Fruit fly (Drosophila melanogaster) whole organism, wandering third instar larva: ENCODE data around the gene JTBR.

ENCODE experiments used
- Abd-B ChIP-seq: fragments of >200 bp; optimal IDR thresholded peaks from 2 replicates; lab custom pipeline; 2017; ENCODE audit warnings: missing biosample characterization, missing genetic modification characterization
- CG32264 ChIP-seq: fragments of 200-800 bp; sonication (Bioruptor generic); optimal IDR thresholded peaks from 2 replicates; lab custom pipeline; 2016; ENCODE audit warnings: missing biosample characterization, missing genetic modification characterization
- CG9705 ChIP-seq: fragments of 200-800 bp; sonication (Bioruptor generic); optimal IDR thresholded peaks from 2 replicates; lab custom pipeline; 2018; ENCODE audit warnings: missing biosample characterization, mild to moderate bottlenecking, missing genetic modification characterization
- CrebA ChIP-seq: fragments of 200-800 bp; sonication (Bioruptor generic); optimal IDR thresholded peaks from 2 replicates; lab custom pipeline; 2016; ENCODE audit warnings: missing biosample characterization, mild to moderate bottlenecking, missing genetic modification characterization, borderline replicate concordance
- Dfd ChIP-seq: fragments of >200 bp; optimal IDR thresholded peaks from 2 replicates; lab custom pipeline; 2017; ENCODE audit warnings: missing biosample characterization, missing genetic modification characterization
- Dif ChIP-seq: fragments of 200-275, 200-300 bp; sonication (Bioruptor generic); optimal IDR thresholded peaks from 2 replicates; lab custom pipeline; 2018; ENCODE audit warnings: missing biosample characterization, missing genetic modification characterization; ENCODE audit not compliant: partially characterized antibody
- GATAd ChIP-seq: sonication (Bioruptor generic); optimal IDR thresholded peaks from 2 replicates; lab custom pipeline; 2016; ENCODE audit warnings: missing biosample characterization, missing genetic modification characterization
- HLH106 ChIP-seq: fragments of 200-800 bp; optimal IDR thresholded peaks from 3 replicates; lab custom pipeline; 2019; ENCODE audit warnings: missing biosample characterization, mild to moderate bottlenecking, missing genetic modification characterization, moderate library complexity
- Hr78 ChIP-seq: fragments of >200 bp; optimal IDR thresholded peaks from 2 replicates; lab custom pipeline; 2017; ENCODE audit warnings: missing biosample characterization, missing genetic modification characterization
- Hr83 ChIP-seq: fragments of 200-300 bp; sonication (Bioruptor generic); optimal IDR thresholded peaks from 2 replicates; lab custom pipeline; 2016; ENCODE audit warnings: missing biosample characterization, mild to moderate bottlenecking, missing genetic modification characterization, moderate library complexity; ENCODE audit not compliant: poor library complexity, severe bottlenecking
- Jra ChIP-seq: sonication (Bioruptor generic); optimal IDR thresholded peaks from 2 replicates; lab custom pipeline; 2016; ENCODE audit warnings: missing biosample characterization, missing genetic modification characterization
- Mio ChIP-seq: sonication (Bioruptor generic); optimal IDR thresholded peaks from 2 replicates; lab custom pipeline; 2016; ENCODE audit warnings: missing biosample characterization, missing genetic modification characterization
- Myc ChIP-seq: fragments of >200 bp; optimal IDR thresholded peaks from 2 replicates; lab custom pipeline; 2017
- N ChIP-seq: fragments of >200 bp; optimal IDR thresholded peaks from 2 replicates; lab custom pipeline; 2018; ENCODE audit warnings: missing biosample characterization, missing external identifiers, missing genetic modification characterization
- OdsH ChIP-seq: fragments of 200-800 bp; sonication (Bioruptor generic); optimal IDR thresholded peaks from 2 replicates; lab custom pipeline; 2016; ENCODE audit warnings: missing biosample characterization, mild to moderate bottlenecking, missing genetic modification characterization
- Rel ChIP-seq, 2 experiments: fragments of 200-800 bp; sonication (Bioruptor generic) in 1 of 2; optimal IDR thresholded peaks; 2 replicates in 1 of 2; 3 replicates in 1 of 2; lab custom pipeline; 2016 to 2019; ENCODE audit warnings: mild to moderate bottlenecking in 2 of 2, missing biosample characterization in 2 of 2, missing genetic modification characterization in 2 of 2, moderate library complexity in 1 of 2
- Sp1 ChIP-seq: fragments of 200-800 bp; sonication (Bioruptor generic); optimal IDR thresholded peaks from 3 replicates; lab custom pipeline; 2019; ENCODE audit warnings: missing biosample characterization, mild to moderate bottlenecking, missing genetic modification characterization, moderate library complexity
- Vsx2 ChIP-seq: fragments of 200-300, 225-300 bp; sonication (Bioruptor generic); optimal IDR thresholded peaks from 2 replicates; lab custom pipeline; 2018; ENCODE audit warnings: missing biosample characterization, missing genetic modification characterization; ENCODE audit not compliant: partially characterized antibody
- dmrt93B ChIP-seq: fragments of 200-800 bp; sonication (Bioruptor generic); optimal IDR thresholded peaks from 2 replicates; lab custom pipeline; 2018; ENCODE audit warnings: missing biosample characterization, mild to moderate bottlenecking, missing genetic modification characterization
- ey ChIP-seq: fragments of 200-800 bp; sonication (Bioruptor generic); optimal IDR thresholded peaks from 2 replicates; lab custom pipeline; 2016; ENCODE audit warnings: missing biosample characterization, missing genetic modification characterization
- foxo ChIP-seq, 2 experiments: fragments of 200-800 bp; sonication (Bioruptor generic); optimal IDR thresholded peaks; 2 replicates in 1 of 2; 3 replicates in 1 of 2; lab custom pipeline; 2016 to 2017; ENCODE audit warnings: missing biosample characterization in 2 of 2, missing genetic modification characterization in 2 of 2
- fru ChIP-seq: fragments of 200-800 bp; sonication (Bioruptor generic); optimal IDR thresholded peaks from 3 replicates; lab custom pipeline; 2016; ENCODE audit warnings: missing biosample characterization, mild to moderate bottlenecking, missing genetic modification characterization
- h ChIP-seq: fragments of 200-800 bp; sonication (Bioruptor generic); optimal IDR thresholded peaks from 3 replicates; lab custom pipeline; 2016; ENCODE audit warnings: missing biosample characterization, mild to moderate bottlenecking, missing genetic modification characterization
- jim ChIP-seq: fragments of 175-275, 200-325 bp; sonication (Bioruptor generic); optimal IDR thresholded peaks from 2 replicates; lab custom pipeline; 2016; ENCODE audit warnings: missing biosample characterization, mild to moderate bottlenecking, missing genetic modification characterization
- lola ChIP-seq: fragments of >200 bp; optimal IDR thresholded peaks from 2 replicates; lab custom pipeline; 2017; ENCODE audit warnings: missing biosample characterization, missing genetic modification characterization
- pan ChIP-seq: fragments of >200 bp; optimal IDR thresholded peaks from 2 replicates; lab custom pipeline; 2017
- psq ChIP-seq: fragments of 200-800 bp; sonication (Bioruptor generic); optimal IDR thresholded peaks from 3 replicates; lab custom pipeline; 2017; ENCODE audit warnings: missing biosample characterization, mild to moderate bottlenecking, missing genetic modification characterization, moderate library complexity
- rgr ChIP-seq: fragments of 200-800 bp; sonication (Bioruptor generic); optimal IDR thresholded peaks from 3 replicates; lab custom pipeline; 2016; ENCODE audit warnings: missing biosample characterization, mild to moderate bottlenecking, missing genetic modification characterization
- sage ChIP-seq: fragments of 200-800 bp; sonication (Bioruptor generic); optimal IDR thresholded peaks from 2 replicates; lab custom pipeline; 2016; ENCODE audit warnings: missing biosample characterization, mild to moderate bottlenecking, missing genetic modification characterization
- sv ChIP-seq: fragments of 200-800 bp; sonication (Bioruptor generic); optimal IDR thresholded peaks from 3 replicates; lab custom pipeline; 2016; ENCODE audit warnings: missing biosample characterization, missing genetic modification characterization
- usp ChIP-seq: fragments of >200 bp; optimal IDR thresholded peaks from 2 replicates; lab custom pipeline; 2017; ENCODE audit warnings: missing biosample characterization, missing genetic modification characterization

Gene JTBR

dm6 chr3L:1784092-1784491 is 18.6 kb downstream of the JTBR start:
- no peak for TF ChIP-seq lola (GFP tag; lab: Kevin White, UChicago)
- TF ChIP-seq Rel (GFP tag; optimal IDR thresholded peaks at IDR 0.05; lab: Kevin White, UChicago) = no peak
- TF ChIP-seq Rel (tag; optimal IDR thresholded peaks at IDR 0.05; lab: Kevin White, UChicago) = peak; percentile 91
- TF ChIP-seq Hr78 (GFP tag; lab: Kevin White, UChicago) = no peak

DNA sequence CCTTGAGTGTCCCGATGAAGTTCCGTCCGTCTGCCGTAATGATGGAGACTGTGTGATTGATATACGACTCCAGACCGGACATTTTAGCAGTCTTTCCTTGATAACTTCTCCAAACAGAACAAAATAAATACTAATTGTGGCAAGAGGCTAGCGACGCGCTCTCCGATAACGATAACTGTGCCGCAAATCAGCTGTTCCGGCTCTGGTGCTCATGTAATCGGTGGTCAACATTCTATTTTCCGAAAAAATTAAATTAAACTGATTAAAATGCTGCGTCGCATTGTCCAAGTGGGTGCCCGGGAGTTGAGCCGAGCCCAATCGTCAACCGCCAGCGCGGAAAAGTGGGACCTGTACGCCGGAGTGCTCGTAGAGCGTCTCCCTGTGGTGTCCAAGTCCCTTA is 25.4 kb downstream of the JTBR start, which contains the start of the genes CG2021 and mRpL46:
Gene CG2021, minus strand, starts transcription at position 163 of the 400 bp plus-strand sequence.
Gene mRpL46, plus strand, starts transcription at position 191 of the 400 bp plus-strand sequence.
- TF ChIP-seq Dfd (GFP tag; lab: Kevin White, UChicago) = no peak
- no peak for TF ChIP-seq OdsH
- no peak for TF ChIP-seq foxo (GFP tag; optimal IDR thresholded peaks at IDR 0.05; lab: Kevin White, UChicago)
- TF ChIP-seq dmrt93B (GFP tag; lab: Kevin White, UChicago) = no peak
- no peak for TF ChIP-seq Dif (GFP tag; lab: Kevin White, UChicago)
- TF ChIP-seq Vsx2 (GFP tag; lab: Kevin White, UChicago) = no peak
- no peak for TF ChIP-seq N
- no peak for TF ChIP-seq usp (GFP tag; lab: Kevin White, UChicago)
- no peak for TF ChIP-seq CG9705
- no peak for TF ChIP-seq Myc (lab: Kevin White, UChicago)
- TF ChIP-seq rgr (GFP tag; lab: Kevin White, UChicago) = no peak
- TF ChIP-seq GATAd (GFP tag; lab: Kevin White, UChicago) = no peak
- TF ChIP-seq Hr83 (GFP tag; lab: Kevin White, UChicago) = no peak

DNA sequence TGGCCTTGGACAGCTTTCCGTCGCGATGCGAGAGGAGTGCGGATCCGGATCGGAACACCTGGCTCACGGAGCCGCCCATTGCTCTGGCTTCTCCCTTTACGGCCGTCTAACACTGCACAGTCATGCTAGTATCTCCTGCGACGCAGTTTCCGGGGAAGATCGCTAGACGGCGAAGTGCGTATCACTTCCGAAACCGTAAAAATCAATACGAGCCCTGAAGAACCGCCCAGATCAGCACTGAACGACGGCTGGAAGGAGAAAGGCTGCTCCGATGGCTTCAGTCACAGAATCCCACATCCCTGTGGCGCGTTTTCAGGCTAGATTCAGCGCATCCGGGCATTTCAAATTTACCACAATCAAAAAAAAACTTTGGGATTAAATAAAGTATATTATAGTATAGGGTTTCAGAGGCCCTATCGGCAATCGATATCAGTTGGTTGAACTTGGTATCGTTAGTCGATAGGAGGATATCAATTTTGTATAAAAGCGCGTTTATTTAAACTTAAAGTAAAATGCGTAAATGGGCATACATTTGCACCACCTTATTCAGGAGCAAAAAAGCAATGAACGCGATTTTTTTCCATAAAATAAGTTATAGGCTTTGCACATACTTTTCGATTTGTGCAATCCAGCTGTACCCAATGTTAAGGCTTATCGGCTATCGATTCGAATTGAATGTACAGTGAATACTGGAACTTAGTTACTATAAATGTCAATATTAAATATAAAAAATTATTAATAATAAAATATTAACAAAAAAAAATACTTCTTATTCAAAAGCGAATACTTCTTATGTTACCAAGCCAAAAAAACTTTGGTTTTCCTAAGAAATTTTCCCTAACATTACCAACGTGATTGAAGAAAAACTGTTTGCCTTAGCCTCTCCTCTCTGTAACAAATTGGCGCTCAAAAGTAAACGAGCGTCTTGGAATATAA is 27.7 kb downstream of the JTBR start, which contains the start of the genes CG13933 and PolD2:
Gene CG13933, minus strand, starts transcription at position 435 of the 936 bp plus-strand sequence.
Gene PolD2, plus strand, starts transcription at position 921 of the 936 bp plus-strand sequence.
- peak; percentile 99 for TF ChIP-seq Sp1 (GFP tag; lab: Kevin White, UChicago)
- peak in 1 of 2 experiments; percentile 98 for TF ChIP-seq foxo (GFP tag; optimal IDR thresholded peaks at IDR 0.05; lab: Kevin White, UChicago)
- TF ChIP-seq fru (GFP tag; lab: Kevin White, UChicago) = peak; percentile 91
- peak; percentile 87 for TF ChIP-seq GATAd (GFP tag; lab: Kevin White, UChicago)
- peak; percentile 99 for TF ChIP-seq rgr (GFP tag; lab: Kevin White, UChicago)
- TF ChIP-seq Hr83 (GFP tag; lab: Kevin White, UChicago) = peak; percentile 46
- no peak for TF ChIP-seq Myc (lab: Kevin White, UChicago)
- peak; percentile 98 for TF ChIP-seq OdsH
- no peak for TF ChIP-seq Abd-B
- TF ChIP-seq Mio (GFP tag; lab: Kevin White, UChicago) = peak; percentile 68
- peak; percentile 84 for TF ChIP-seq dmrt93B (GFP tag; lab: Kevin White, UChicago)
- no peak for TF ChIP-seq Jra (GFP tag; lab: Kevin White, UChicago)
- TF ChIP-seq HLH106 (tag; lab: Kevin White, UChicago) = peak; percentile 96
- peak; percentile 69 for TF ChIP-seq Rel (GFP tag; optimal IDR thresholded peaks at IDR 0.05; lab: Kevin White, UChicago)
- peak; percentile 69 for TF ChIP-seq Rel (tag; optimal IDR thresholded peaks at IDR 0.05; lab: Kevin White, UChicago)
- TF ChIP-seq h = peak; percentile 97
- peak; percentile 93 for TF ChIP-seq ey
- TF ChIP-seq CrebA = no peak
- TF ChIP-seq Hr78 (GFP tag; lab: Kevin White, UChicago) = no peak
- TF ChIP-seq psq (GFP tag; lab: Kevin White, UChicago) = peak; percentile 97
- peak; percentile 89 for TF ChIP-seq sv (GFP tag; lab: Kevin White, UChicago)

DNA sequence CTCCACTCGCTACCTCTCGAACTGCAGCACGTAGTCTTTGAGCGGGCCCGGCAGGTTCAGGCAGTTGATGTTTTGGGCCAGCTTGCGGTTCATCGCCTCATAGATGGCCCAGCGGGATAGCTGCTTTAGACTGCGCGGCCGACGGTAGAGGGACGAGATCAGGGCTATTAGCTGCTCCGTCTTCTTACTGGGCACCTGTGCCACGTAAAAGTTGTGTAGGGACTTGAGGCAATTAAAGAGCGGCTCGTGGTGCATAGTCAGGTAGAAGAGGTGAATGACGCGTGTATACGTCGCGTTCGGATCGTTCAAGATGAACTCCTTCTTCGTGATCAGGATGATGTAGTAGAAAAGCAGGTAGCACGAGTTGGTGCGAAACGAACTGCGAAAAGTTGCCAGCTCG is 30.1 kb downstream of the JTBR start:
- TF ChIP-seq CG32264 (GFP tag; lab: Kevin White, UChicago) (no peak), fru (GFP tag; lab: Kevin White, UChicago) (no peak), Hr83 (GFP tag; lab: Kevin White, UChicago) (no peak), pan (no peak), Abd-B (no peak), Sp1 (GFP tag; lab: Kevin White, UChicago) (no peak), CrebA (no peak), jim (no peak), usp (GFP tag; lab: Kevin White, UChicago) (no peak), CG9705 (no peak), GATAd (GFP tag; lab: Kevin White, UChicago) (no peak), sage (no peak)
- TF ChIP-seq, all 38 proteins: peak for 0
